Fruit fly (Drosophila melanogaster) whole organism, embryonic: ENCODE results near the gene CG10343.

Source experiments
- Asciz ChIP-seq: fragments of 200-800 bp; sonication (Bioruptor generic); optimal IDR thresholded peaks from 2 replicates; lab custom pipeline; 2017; ENCODE audit warnings: missing biosample characterization, mild to moderate bottlenecking, missing genetic modification characterization, missing genetic modification reagents
- Atf-2 ChIP-seq: fragments of 200-800 bp; sonication (Bioruptor generic); optimal IDR thresholded peaks from 2 replicates; lab custom pipeline; 2016; ENCODE audit warnings: missing biosample characterization, missing genetic modification characterization
- Bteb2 ChIP-seq: fragments of 200-800 bp; sonication (Bioruptor generic); optimal IDR thresholded peaks from 2 replicates; lab custom pipeline; 2016; ENCODE audit warnings: missing biosample characterization, missing genetic modification characterization
- CG10959 ChIP-seq: fragments of 200-800 bp; sonication (Bioruptor generic); IDR thresholded peaks from 2 replicates; pipeline ENCODE4 v1.3.6; 2022; ENCODE audit warnings: missing biosample characterization, missing genetic modification characterization
- CG10979 ChIP-seq: fragments of 200-800 bp; sonication (Bioruptor generic); optimal IDR thresholded peaks from 2 replicates; lab custom pipeline; 2018; ENCODE audit warnings: missing biosample characterization, mild to moderate bottlenecking, missing genetic modification characterization, moderate library complexity
- CG12769 ChIP-seq: fragments of 200-800 bp; sonication (Bioruptor generic); optimal IDR thresholded peaks from 2 replicates; lab custom pipeline; 2019; ENCODE audit warnings: missing biosample characterization, mild to moderate bottlenecking, missing genetic modification characterization, moderate library complexity
- CG14014 ChIP-seq: fragments of 200-800 bp; sonication (Bioruptor generic); IDR thresholded peaks from 2 replicates; pipeline ENCODE4 v1.3.6; 2022; ENCODE audit warnings: missing biosample characterization, missing genetic modification characterization
- CG14860 ChIP-seq: fragments of 200-800 bp; sonication (Bioruptor generic); IDR thresholded peaks from 3 replicates; pipeline ENCODE4 v1.3.6; 2022; ENCODE audit warnings: missing biosample characterization, missing genetic modification characterization; ENCODE audit not compliant: partially characterized antibody
- CG15479 ChIP-seq: fragments of 200-800 bp; sonication (Bioruptor generic); optimal IDR thresholded peaks from 3 replicates; lab custom pipeline; 2019; ENCODE audit warnings: missing biosample characterization, mild to moderate bottlenecking, missing genetic modification characterization, moderate library complexity
- CG1792 ChIP-seq: fragments of 200-800 bp; sonication (Bioruptor generic); optimal IDR thresholded peaks from 2 replicates; lab custom pipeline; 2016; ENCODE audit warnings: missing biosample characterization, missing genetic modification characterization
- CG18619 ChIP-seq: fragments of 200-800 bp; sonication (Bioruptor generic); optimal IDR thresholded peaks from 3 replicates; lab custom pipeline; 2017; ENCODE audit warnings: missing biosample characterization, mild to moderate bottlenecking, missing genetic modification characterization
- CG30403 ChIP-seq: fragments of 200-800 bp; sonication (Bioruptor generic); optimal IDR thresholded peaks from 3 replicates; lab custom pipeline; 2016; ENCODE audit warnings: missing biosample characterization, missing genetic modification characterization
- CG31224 ChIP-seq: fragments of 200-800 bp; sonication (Bioruptor generic); IDR thresholded peaks from 2 replicates; pipeline ENCODE4 v1.3.6; 2022; ENCODE audit warnings: missing biosample characterization, missing genetic modification characterization
- CG3726 ChIP-seq: fragments of 200-800 bp; sonication (Bioruptor generic); IDR thresholded peaks from 3 replicates; pipeline ENCODE4, ENCODE4 v1.3.6; 2022; ENCODE audit warnings: missing biosample characterization, missing genetic modification characterization
- CG3838 ChIP-seq: fragments of 200-800 bp; sonication (Bioruptor generic); optimal IDR thresholded peaks from 3 replicates; lab custom pipeline; 2016; ENCODE audit warnings: missing biosample characterization, missing genetic modification characterization
- CG42726 ChIP-seq: fragments of 200-800 bp; sonication (Bioruptor generic); IDR thresholded peaks from 2 replicates; pipeline ENCODE4 v1.3.6; 2022; ENCODE audit warnings: missing biosample characterization, missing genetic modification characterization; ENCODE audit not compliant: partially characterized antibody
- CG4328 ChIP-seq: fragments of 200-800 bp; sonication (Bioruptor generic); optimal IDR thresholded peaks from 3 replicates; lab custom pipeline; 2017; ENCODE audit warnings: missing biosample characterization, missing genetic modification reagents, missing genetic modification characterization
- CG4820 ChIP-seq: fragments of 200-800 bp; sonication (Bioruptor generic); optimal IDR thresholded peaks from 3 replicates; lab custom pipeline; 2016; ENCODE audit warnings: missing biosample characterization, missing genetic modification characterization
- CG5245 ChIP-seq: fragments of 200-800 bp; sonication (Bioruptor generic); optimal IDR thresholded peaks from 3 replicates; lab custom pipeline; 2016; ENCODE audit warnings: missing biosample characterization, missing genetic modification characterization
- CG8478 ChIP-seq: fragments of >200 bp; optimal IDR thresholded peaks from 2 replicates; lab custom pipeline; 2018
- CG9437 ChIP-seq: fragments of 200-800 bp; sonication (Bioruptor generic); optimal IDR thresholded peaks from 2 replicates; lab custom pipeline; 2018; ENCODE audit warnings: missing biosample characterization, mild to moderate bottlenecking, missing genetic modification characterization
- Dfd ChIP-seq, 2 experiments: fragments of >200 bp; optimal IDR thresholded peaks; 2 replicates each; lab custom pipeline; 2017; ENCODE audit warnings: missing biosample characterization in 2 of 2, missing genetic modification characterization in 2 of 2
- Drgx ChIP-seq: fragments of 200-800 bp; sonication (Bioruptor generic); IDR thresholded peaks from 2 replicates; pipeline ENCODE4 v1.3.6; 2022; ENCODE audit warnings: missing biosample characterization, missing genetic modification characterization
- Fer3 ChIP-seq: fragments of 200-800 bp; sonication (Bioruptor generic); optimal IDR thresholded peaks from 2 replicates; lab custom pipeline; 2018; ENCODE audit warnings: missing biosample characterization, mild to moderate bottlenecking, missing genetic modification characterization, moderate library complexity
- Hr51 ChIP-seq, 2 experiments: fragments of 200-800 bp; sonication (Bioruptor generic); optimal IDR thresholded peaks; 2 replicates in 1 of 2; 3 replicates in 1 of 2; lab custom pipeline; 2016 to 2018; ENCODE audit warnings: missing biosample characterization in 2 of 2, missing genetic modification characterization in 2 of 2, mild to moderate bottlenecking in 1 of 2, moderate library complexity in 1 of 2
- Med ChIP-seq: fragments of 200-800 bp; sonication (Bioruptor generic); peaks from one replicate; lab custom pipeline; 2016; ENCODE audit warnings: missing biosample characterization, missing genetic modification characterization, mild to moderate bottlenecking, inconsistent platforms, moderate library complexity
- Nf-YA ChIP-seq: fragments of 200-800 bp; sonication (Bioruptor generic); IDR thresholded peaks from 2 replicates; pipeline ENCODE4 v1.3.6; 2022; ENCODE audit warnings: missing biosample characterization, missing genetic modification characterization
- Nf-YC ChIP-seq: fragments of 200-800 bp; optimal IDR thresholded peaks from 3 replicates; lab custom pipeline; 2019; ENCODE audit warnings: missing biosample characterization, mild to moderate bottlenecking, missing genetic modification characterization, moderate library complexity
- Rx ChIP-seq: fragments of 200-800 bp; sonication (Bioruptor generic); IDR thresholded peaks from 2 replicates; pipeline ENCODE4 v1.3.6; 2022; ENCODE audit warnings: missing biosample characterization, missing genetic modification characterization
- Stat92E ChIP-seq, 3 experiments: fragments of >200 bp in 2 of 3; fragments of 200-800 bp in 1 of 3; sonication (Bioruptor generic) in 1 of 3; optimal IDR thresholded peaks; 2 replicates each; lab custom pipeline; 2017 to 2019; ENCODE audit warnings: missing biosample characterization in 3 of 3, missing genetic modification characterization in 3 of 3, mild to moderate bottlenecking in 1 of 3, moderate library complexity in 1 of 3
- abd-A ChIP-seq: fragments of 200-800 bp; sonication (Bioruptor generic); optimal IDR thresholded peaks from 3 replicates; lab custom pipeline; 2019; ENCODE audit warnings: missing biosample characterization, mild to moderate bottlenecking, missing genetic modification characterization, moderate library complexity
- ato ChIP-seq: fragments of 200-800 bp; sonication (Bioruptor generic); IDR thresholded peaks from 2 replicates; pipeline ENCODE4 v1.3.6; 2022; ENCODE audit warnings: missing biosample characterization, missing genetic modification characterization; ENCODE audit not compliant: partially characterized antibody
- az2 ChIP-seq: fragments of 200-800 bp; sonication (Bioruptor generic); optimal IDR thresholded peaks from 3 replicates; lab custom pipeline; 2016; ENCODE audit warnings: missing biosample characterization, missing genetic modification characterization
- bcd ChIP-seq: fragments of 200-800 bp; sonication (Bioruptor generic); optimal IDR thresholded peaks from 2 replicates; lab custom pipeline; 2017; ENCODE audit warnings: missing biosample characterization, mild to moderate bottlenecking, missing genetic modification characterization
- cas ChIP-seq: fragments of 200-800 bp; sonication (Bioruptor generic); IDR thresholded peaks from 2 replicates; pipeline ENCODE4 v1.3.6; 2022; ENCODE audit warnings: missing biosample characterization, missing genetic modification characterization
- dmrt99B ChIP-seq: fragments of 200-800 bp; sonication (Bioruptor generic); optimal IDR thresholded peaks from 2 replicates; lab custom pipeline; 2018; ENCODE audit warnings: missing biosample characterization, mild to moderate bottlenecking, missing genetic modification characterization, moderate library complexity
- en ChIP-seq: fragments of 200-800 bp; sonication (Bioruptor generic); optimal IDR thresholded peaks from 2 replicates; lab custom pipeline; 2016; ENCODE audit warnings: missing biosample characterization, missing genetic modification characterization
- esg ChIP-seq: fragments of 200-800 bp; sonication (Bioruptor generic); conservative IDR thresholded peaks from 2 replicates; pipeline ENCODE4 v1.3.6; 2022; ENCODE audit warnings: missing biosample characterization, missing genetic modification characterization
- gro ChIP-seq: fragments of 200-800 bp; sonication (Bioruptor generic); optimal IDR thresholded peaks from 2 replicates; lab custom pipeline; 2016; ENCODE audit warnings: missing biosample characterization, missing genetic modification characterization
- gsb ChIP-seq: fragments of 200-800 bp; sonication (Bioruptor generic); IDR thresholded peaks from 2 replicates; pipeline ENCODE4 v1.3.6; 2022; ENCODE audit warnings: missing biosample characterization, missing genetic modification characterization
- h ChIP-seq: fragments of >200 bp; optimal IDR thresholded peaks from 2 replicates; lab custom pipeline; 2017
- ind ChIP-seq: fragments of 200-800 bp; sonication (Bioruptor generic); optimal IDR thresholded peaks from 3 replicates; lab custom pipeline; 2016; ENCODE audit warnings: missing biosample characterization, missing genetic modification characterization
- pan ChIP-seq, 4 experiments: fragments of >200 bp in 3 of 4; fragments of 200-800 bp in 1 of 4; sonication (Bioruptor generic) in 1 of 4; optimal IDR thresholded peaks in 3 of 4; IDR thresholded peaks in 1 of 4; 2 replicates each; pipeline versions ENCODE4 v1.3.6 to Lab custom; 2017 to 2022; ENCODE audit warnings: missing biosample characterization in 2 of 4, missing genetic modification characterization in 2 of 4, mixed read lengths in 1 of 4
- run ChIP-seq: fragments of 200-800 bp; sonication (Bioruptor generic); optimal IDR thresholded peaks from 3 replicates; lab custom pipeline; 2018; ENCODE audit warnings: missing biosample characterization, mild to moderate bottlenecking, missing genetic modification characterization
- sc ChIP-seq, 3 experiments: fragments of >200 bp in 2 of 3; fragments of 200-800 bp in 1 of 3; sonication (Bioruptor generic) in 1 of 3; optimal IDR thresholded peaks; 2 replicates in 2 of 3; 3 replicates in 1 of 3; lab custom pipeline; 2017; ENCODE audit warnings: mild to moderate bottlenecking in 1 of 3, missing biosample characterization in 1 of 3, missing genetic modification characterization in 1 of 3, missing genetic modification reagents in 1 of 3
- shn ChIP-seq: fragments of 200-800 bp; sonication (Bioruptor generic); optimal IDR thresholded peaks from 3 replicates; lab custom pipeline; 2016; ENCODE audit warnings: missing biosample characterization, missing genetic modification characterization
- sna ChIP-seq: fragments of 200-800 bp; sonication (Bioruptor generic); IDR thresholded peaks from 2 replicates; pipeline ENCODE4 v1.3.6; 2022; ENCODE audit warnings: missing biosample characterization, missing genetic modification characterization; ENCODE audit not compliant: partially characterized antibody
- yki ChIP-seq: fragments of >200 bp; optimal IDR thresholded peaks from 3 replicates; lab custom pipeline; 2018

The CG10343 gene

DNA sequence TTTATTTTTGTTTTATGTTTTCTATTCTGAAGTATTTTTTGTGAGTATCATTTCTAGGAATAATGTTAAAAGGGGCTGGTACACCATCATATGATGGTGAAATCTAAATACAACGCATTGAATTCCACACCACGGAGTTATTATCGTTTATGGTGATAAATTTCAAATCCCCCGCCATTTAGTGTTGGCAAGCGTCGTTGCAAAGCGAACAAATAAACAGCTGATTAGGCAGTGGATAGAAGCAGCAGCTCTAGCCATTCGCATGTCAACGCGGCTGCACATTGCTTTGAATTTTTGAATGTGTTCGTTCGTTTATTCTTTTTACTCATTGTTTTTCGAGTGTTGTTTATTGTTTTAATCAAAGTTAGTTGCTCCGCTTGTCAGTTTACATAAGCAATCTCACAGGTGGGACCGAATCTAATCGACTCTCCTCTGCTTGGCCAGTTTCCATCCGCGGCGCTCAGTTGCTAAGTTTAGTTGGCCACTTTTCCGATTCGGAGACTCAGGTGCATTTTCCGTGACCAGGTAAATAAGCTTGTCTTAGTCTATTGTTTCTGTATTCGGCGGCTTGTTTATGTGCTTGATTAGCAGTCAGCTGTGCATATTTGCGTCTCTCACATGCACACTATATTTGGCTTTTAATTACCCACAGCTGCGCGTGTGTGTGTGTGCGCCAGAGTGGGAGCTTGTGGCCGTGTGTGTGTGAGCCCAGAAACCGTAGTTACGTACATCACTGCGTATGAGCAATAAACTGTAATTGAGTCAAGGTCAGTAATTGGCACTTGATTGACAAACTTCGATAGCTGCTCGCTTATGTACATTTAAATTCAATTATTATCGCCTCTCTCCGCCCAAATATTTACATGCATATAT is 26.1 kb upstream of the CG10343 start, which contains the start of the genes Mst36Fa and CG31751 (continued):
- TF ChIP-seq Stat92E (GFP tag; optimal IDR thresholded peaks at IDR 0.05; lab: Kevin White, UChicago) (no peak), Atf-2 (GFP tag; lab: Kevin White, UChicago) (peak; percentile 47), ind (GFP tag; lab: Kevin White, UChicago) (peak; percentile 6), gsb (peak; percentile 74), CG30403 (peak; percentile 44), pan (optimal IDR thresholded peaks at IDR 0.05; lab: Kevin White, UChicago) (no peak), pan (GFP tag; optimal IDR thresholded peaks at IDR 0.05 in 1 of 2, IDR thresholded peaks at IDR 0.05 in 1 of 2) (peak in 1 of 2 experiments; percentile 60), Rx (GFP tag; lab: Robert Waterston, UW) (no peak), Nf-YC (tag; lab: Kevin White, UChicago) (no peak), CG9437 (GFP tag; lab: Kevin White, UChicago) (peak; percentile 19), sc (optimal IDR thresholded peaks at IDR 0.05; lab: Kevin White, UChicago) (no peak), sc (GFP tag; optimal IDR thresholded peaks at IDR 0.05; lab: Kevin White, UChicago) (peak; percentile 76), az2 (peak; percentile 38), bcd (peak; percentile 72), CG3838 (peak; percentile 75), Dfd (GFP tag; optimal IDR thresholded peaks at IDR 0.05; lab: Kevin White, UChicago) (no peak), Drgx (GFP tag; lab: Robert Waterston, UW) (no peak), CG1792 (GFP tag; lab: Kevin White, UChicago) (peak; percentile 82), CG8478 (lab: Kevin White, UChicago) (no peak), en (GFP tag; lab: Kevin White, UChicago) (peak; percentile 45), yki (lab: Kevin White, UChicago) (no peak), cas (no peak), abd-A (no peak), esg (GFP tag; lab: Robert Waterston, UW) (no peak), CG14860 (GFP tag; lab: Robert Waterston, UW) (no peak), CG10979 (tag; lab: Kevin White, UChicago) (peak; percentile 40), gro (GFP tag; lab: Kevin White, UChicago) (peak; percentile 57), CG18619 (GFP tag; lab: Kevin White, UChicago) (peak; percentile 85), Nf-YA (GFP tag; lab: Robert Waterston, UW) (peak; percentile 73), sna (GFP tag; lab: Robert Waterston, UW) (no peak), run (peak; percentile 27), dmrt99B (tag; lab: Kevin White, UChicago) (peak; percentile 79), CG15479 (GFP tag; lab: Kevin White, UChicago) (no peak), CG4820 (GFP tag; lab: Kevin White, UChicago) (peak; percentile 13), CG10959 (no peak), Asciz (GFP tag; lab: Kevin White, UChicago) (peak; percentile 91), Hr51 (GFP tag; optimal IDR thresholded peaks at IDR 0.05; lab: Kevin White, UChicago) (peak; percentile 43 to 75), ato (GFP tag; lab: Robert Waterston, UW) (0 out of 2 replicates have a peak, but pooled peaks have one; percentile 7), Fer3 (tag; lab: Kevin White, UChicago) (peak; percentile 80), h (no peak), CG12769 (tag; lab: Kevin White, UChicago) (peak; percentile 89), CG4328 (GFP tag; lab: Kevin White, UChicago) (peak; percentile 84), CG5245 (peak; percentile 28), CG31224 (no peak), Bteb2 (peak; percentile 64), CG42726 (no peak), shn (GFP tag; lab: Kevin White, UChicago) (peak; percentile 69), Med (GFP tag; lab: Kevin White, UChicago) (peak; percentile 94), CG3726 (GFP tag; lab: Robert Waterston, UW) (no peak), CG14014 (GFP tag; lab: Robert Waterston, UW) (peak; percentile 85; the same call in 1 of the 2 replicates)
